Worm (Caenorhabditis elegans) whole organism, L2 larva: ENCODE results near the gene C07A9.13.

Experiments used
- nhr-12 ChIP-seq: fragments of 150-350 bp; optimal IDR thresholded peaks from 2 replicates; lab custom pipeline; 2014; ENCODE audit warnings: missing biosample characterization, missing genetic modification characterization
- nhr-25 ChIP-seq: fragments of 150-350 bp; sonication (generic microtip); optimal IDR thresholded peaks from 3 replicates; lab custom pipeline; 2014; ENCODE audit warnings: missing biosample characterization, missing genetic modification characterization
- skn-1 ChIP-seq: sonication (generic microtip); optimal IDR thresholded peaks from 2 replicates; lab custom pipeline; 2017; ENCODE audit warnings: missing biosample characterization, missing genetic modification characterization
- unc-39 ChIP-seq: fragments of 150-350 bp; optimal IDR thresholded peaks from 2 replicates; lab custom pipeline; 2014; ENCODE audit warnings: missing biosample characterization, missing genetic modification characterization
- ztf-4 ChIP-seq: fragments of 150-350 bp; optimal IDR thresholded peaks from 2 replicates; lab custom pipeline; 2014; ENCODE audit warnings: missing biosample characterization, missing genetic modification characterization

DNA sequence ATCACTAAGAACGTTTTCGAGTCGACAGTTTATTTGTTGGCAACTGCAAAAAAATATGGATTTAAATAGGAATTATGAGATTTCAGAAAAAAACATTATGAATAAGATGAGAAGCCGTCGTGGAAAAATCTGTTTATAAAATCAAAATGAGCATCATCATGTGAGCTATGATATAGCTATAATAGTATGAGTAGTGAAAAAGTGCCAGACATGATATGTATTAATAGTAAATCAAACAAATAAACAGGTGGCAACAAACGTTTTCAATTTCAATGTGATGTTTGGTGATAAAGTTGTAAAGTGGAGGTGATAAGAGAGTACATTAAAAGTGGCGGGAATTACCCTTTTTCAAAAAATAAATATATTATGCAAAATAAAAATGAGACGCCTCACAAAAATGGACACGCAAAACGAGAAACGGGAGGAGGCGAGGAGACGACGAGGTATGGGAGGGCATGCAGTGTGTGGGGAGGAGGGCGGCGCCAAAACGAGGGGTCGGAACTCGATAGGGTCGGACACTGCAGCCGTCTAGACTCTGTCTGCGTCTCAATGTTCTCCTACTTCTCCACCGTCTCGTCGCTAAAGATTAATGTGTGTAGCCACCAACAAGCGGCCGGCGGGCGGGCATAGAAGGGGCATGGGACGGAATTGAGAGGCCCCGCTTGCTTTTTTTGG, 13.4 kb downstream of the C07A9.13 start, which contains the start of gene C07A9.9:
- TF ChIP-seq nhr-25 (tag; lab: Kevin White, UChicago) (peak; percentile 61), ztf-4 (no peak), unc-39 (no peak), nhr-12 (no peak), skn-1 (tag; lab: Kevin White, UChicago) (peak; percentile 18)
